Fruit fly (Drosophila melanogaster) whole organism, embryonic: Measurements from ENCODE around the gene Pc.

ENCODE experiments used
- Asciz ChIP-seq: fragments of 200-800 bp; sonication (Bioruptor generic); optimal IDR thresholded peaks from 2 replicates; lab custom pipeline; 2017; ENCODE audit warnings: missing biosample characterization, mild to moderate bottlenecking, missing genetic modification characterization, missing genetic modification reagents
- Atf-2 ChIP-seq: fragments of 200-800 bp; sonication (Bioruptor generic); optimal IDR thresholded peaks from 2 replicates; lab custom pipeline; 2016; ENCODE audit warnings: missing biosample characterization, missing genetic modification characterization
- Atf6 ChIP-seq: fragments of 200-800 bp; sonication (Bioruptor generic); IDR thresholded peaks from 2 replicates; pipeline ENCODE4 v1.3.6; 2022; ENCODE audit warnings: missing biosample characterization, missing genetic modification characterization
- B-H2 ChIP-seq: fragments of 200-800 bp; sonication (Bioruptor generic); optimal IDR thresholded peaks from 2 replicates; lab custom pipeline; 2018; ENCODE audit warnings: missing biosample characterization, mild to moderate bottlenecking, missing genetic modification characterization
- BtbVII ChIP-seq: fragments of 200-800 bp; sonication (Bioruptor generic); optimal IDR thresholded peaks from 3 replicates; lab custom pipeline; 2017; ENCODE audit warnings: missing biosample characterization, mild to moderate bottlenecking, missing genetic modification characterization
- CG1024 ChIP-seq: fragments of 200-800 bp; sonication (Bioruptor generic); IDR thresholded peaks from 2 replicates; pipeline ENCODE4 v1.3.6; 2022; ENCODE audit warnings: missing biosample characterization, missing genetic modification characterization
- CG10366 ChIP-seq: fragments of 200-800 bp; sonication (Bioruptor generic); IDR thresholded peaks from 2 replicates; pipeline ENCODE4 v1.3.6; 2022; ENCODE audit warnings: missing biosample characterization, missing genetic modification characterization
- CG10654 ChIP-seq: fragments of 200-800 bp; sonication (Bioruptor generic); optimal IDR thresholded peaks from 2 replicates; lab custom pipeline; 2016; ENCODE audit warnings: missing biosample characterization, missing genetic modification characterization
- CG11085 ChIP-seq: fragments of 200-800 bp; sonication (Bioruptor generic); IDR thresholded peaks from 2 replicates; pipeline ENCODE4 v1.3.6; 2022; ENCODE audit warnings: missing biosample characterization, missing genetic modification characterization
- CG12155 ChIP-seq: fragments of 200-800 bp; sonication (Bioruptor generic); optimal IDR thresholded peaks from 3 replicates; lab custom pipeline; 2016; ENCODE audit warnings: missing biosample characterization, missing genetic modification characterization
- CG14667 ChIP-seq: fragments of 200-800 bp; sonication (Bioruptor generic); IDR thresholded peaks from 2 replicates; pipeline ENCODE4 v1.3.6; 2022; ENCODE audit warnings: missing biosample characterization, missing genetic modification characterization
- CG16815 ChIP-seq: fragments of 200-800 bp; sonication (Bioruptor generic); optimal IDR thresholded peaks from 3 replicates; lab custom pipeline; 2017; ENCODE audit warnings: missing biosample characterization, mild to moderate bottlenecking, missing genetic modification characterization
- CG31441 ChIP-seq: fragments of 200-800 bp; sonication (Bioruptor generic); IDR thresholded peaks from 2 replicates; pipeline ENCODE4 v1.3.6; 2022; ENCODE audit warnings: missing biosample characterization, missing genetic modification characterization
- CG5245 ChIP-seq: fragments of 200-800 bp; sonication (Bioruptor generic); optimal IDR thresholded peaks from 3 replicates; lab custom pipeline; 2016; ENCODE audit warnings: missing biosample characterization, missing genetic modification characterization
- CG8924 ChIP-seq: fragments of 200-800 bp; optimal IDR thresholded peaks from 3 replicates; lab custom pipeline; 2019; ENCODE audit warnings: missing biosample characterization, mild to moderate bottlenecking, missing genetic modification characterization, moderate library complexity
- CG9727 ChIP-seq: fragments of 200-800 bp; sonication (Bioruptor generic); optimal IDR thresholded peaks from 3 replicates; lab custom pipeline; 2017; ENCODE audit warnings: missing biosample characterization, mild to moderate bottlenecking, missing genetic modification characterization
- CG9932 ChIP-seq: fragments of 200-800 bp; sonication (Bioruptor generic); IDR thresholded peaks from 2 replicates; pipeline ENCODE4 v1.3.6; 2022; ENCODE audit warnings: missing biosample characterization, missing genetic modification characterization
- CHES-1-like ChIP-seq: fragments of 200-800 bp; sonication (Bioruptor generic); optimal IDR thresholded peaks from 2 replicates; lab custom pipeline; 2016; ENCODE audit warnings: missing biosample characterization, missing genetic modification characterization
- D19A ChIP-seq: fragments of 200-800 bp; optimal IDR thresholded peaks from 3 replicates; lab custom pipeline; 2019; ENCODE audit warnings: missing biosample characterization, mild to moderate bottlenecking, missing genetic modification characterization, moderate library complexity
- Dll ChIP-seq: fragments of 200-800 bp; sonication (Bioruptor generic); IDR thresholded peaks from 4 replicates; pipeline ENCODE4 v1.3.6; 2022; ENCODE audit warnings: missing biosample characterization, missing genetic modification characterization; ENCODE audit not compliant: partially characterized antibody
- Dp ChIP-seq: fragments of 200-800 bp; sonication (Bioruptor generic); optimal IDR thresholded peaks from 2 replicates; lab custom pipeline; 2018; ENCODE audit warnings: missing biosample characterization, mild to moderate bottlenecking, missing genetic modification characterization, moderate library complexity
- Dref ChIP-seq: fragments of 200-800 bp; sonication (Bioruptor generic); IDR thresholded peaks from 2 replicates; pipeline ENCODE4 v1.3.6; 2022; ENCODE audit warnings: missing biosample characterization, missing genetic modification characterization
- Eip74EF ChIP-seq, 2 experiments: fragments of 200-800 bp in 1 of 2; fragments of >200 bp in 1 of 2; sonication (Bioruptor generic) in 1 of 2; optimal IDR thresholded peaks; 2 replicates each; lab custom pipeline; 2017 to 2019; ENCODE audit warnings: missing biosample characterization in 2 of 2, missing genetic modification characterization in 2 of 2, mild to moderate bottlenecking in 1 of 2, moderate library complexity in 1 of 2
- Fer3 ChIP-seq: fragments of 200-800 bp; sonication (Bioruptor generic); optimal IDR thresholded peaks from 2 replicates; lab custom pipeline; 2018; ENCODE audit warnings: missing biosample characterization, mild to moderate bottlenecking, missing genetic modification characterization, moderate library complexity
- GATAe ChIP-seq: fragments of 200-800 bp; sonication (Bioruptor generic); conservative IDR thresholded peaks from 2 replicates; pipeline ENCODE4 v1.3.6; 2022; ENCODE audit warnings: missing biosample characterization, missing genetic modification characterization
- Gsc ChIP-seq: fragments of 200-800 bp; sonication (Bioruptor generic); IDR thresholded peaks from 2 replicates; pipeline ENCODE4 v1.3.6; 2022; ENCODE audit warnings: missing biosample characterization, missing genetic modification characterization
- Hr78 ChIP-seq, 2 experiments: fragments of 200-800 bp in 1 of 2; fragments of >200 bp in 1 of 2; sonication (Bioruptor generic) in 1 of 2; optimal IDR thresholded peaks; 2 replicates each; lab custom pipeline; 2017 to 2019; ENCODE audit warnings: missing biosample characterization in 2 of 2, missing genetic modification characterization in 2 of 2, mild to moderate bottlenecking in 1 of 2, moderate library complexity in 1 of 2
- Lim3 ChIP-seq: fragments of 200-800 bp; sonication (Bioruptor generic); IDR thresholded peaks from 2 replicates; pipeline ENCODE4 v1.3.6; 2022; ENCODE audit warnings: missing biosample characterization, missing genetic modification characterization
- NC2β ChIP-seq: fragments of 200-800 bp; sonication (Bioruptor generic); optimal IDR thresholded peaks from 2 replicates; lab custom pipeline; 2016; ENCODE audit warnings: missing biosample characterization, missing genetic modification characterization
- Sry-β ChIP-seq: fragments of 200-800 bp; sonication (Bioruptor generic); optimal IDR thresholded peaks from 2 replicates; lab custom pipeline; 2018; ENCODE audit warnings: missing biosample characterization, mild to moderate bottlenecking, missing genetic modification characterization, moderate library complexity
- Tbp ChIP-seq: fragments of >200 bp; optimal IDR thresholded peaks from 2 replicates; lab custom pipeline; 2018; ENCODE audit warnings: missing biosample characterization, missing genetic modification characterization
- Xbp1 ChIP-seq: fragments of 200-800 bp; sonication (Bioruptor generic); optimal IDR thresholded peaks from 3 replicates; lab custom pipeline; 2016; ENCODE audit warnings: missing biosample characterization, mild to moderate bottlenecking, missing genetic modification characterization
- Xrp1 ChIP-seq: fragments of 200-800 bp; sonication (Bioruptor generic); IDR thresholded peaks from 2 replicates; pipeline ENCODE4 v1.3.6; 2022; ENCODE audit warnings: missing biosample characterization, missing genetic modification characterization
- ab ChIP-seq: fragments of 200-800 bp; sonication (Bioruptor generic); optimal IDR thresholded peaks from 2 replicates; lab custom pipeline; 2016; ENCODE audit warnings: missing biosample characterization, missing genetic modification characterization
- bigmax ChIP-seq: fragments of 200-800 bp; sonication (Bioruptor generic); optimal IDR thresholded peaks from 2 replicates; lab custom pipeline; 2018; ENCODE audit warnings: missing biosample characterization, mild to moderate bottlenecking, missing genetic modification characterization
- chif ChIP-seq, 2 experiments: fragments of 200-800 bp; sonication (Bioruptor generic); optimal IDR thresholded peaks; 3 replicates each; lab custom pipeline; 2016; ENCODE audit warnings: missing biosample characterization in 2 of 2, missing genetic modification characterization in 2 of 2
- ci ChIP-seq: fragments of 200-800 bp; sonication (Bioruptor generic); IDR thresholded peaks from 3 replicates; pipeline ENCODE4 v1.3.6; 2022; ENCODE audit warnings: missing biosample characterization, missing genetic modification characterization
- crp ChIP-seq, 2 experiments: fragments of 200-800 bp; sonication (Bioruptor generic); optimal IDR thresholded peaks; 2 replicates in 1 of 2; 3 replicates in 1 of 2; lab custom pipeline; 2017; ENCODE audit warnings: missing biosample characterization in 2 of 2, missing genetic modification characterization in 2 of 2, mild to moderate bottlenecking in 1 of 2, moderate library complexity in 1 of 2
- fd64A ChIP-seq: fragments of 200-800 bp; sonication (Bioruptor generic); optimal IDR thresholded peaks from 3 replicates; lab custom pipeline; 2018; ENCODE audit warnings: missing biosample characterization, mild to moderate bottlenecking, missing genetic modification characterization
- gcm ChIP-seq: fragments of 200-800 bp; sonication (Bioruptor generic); optimal IDR thresholded peaks from 2 replicates; lab custom pipeline; 2019; ENCODE audit warnings: missing biosample characterization, mild to moderate bottlenecking, missing genetic modification characterization, moderate library complexity
- jumu ChIP-seq: fragments of 200-800 bp; sonication (Bioruptor generic); optimal IDR thresholded peaks from 3 replicates; lab custom pipeline; 2016; ENCODE audit warnings: missing biosample characterization, missing genetic modification characterization
- lola ChIP-seq, 3 experiments: fragments of >200 bp in 2 of 3; fragments of 200-800 bp in 1 of 3; sonication (Bioruptor generic) in 1 of 3; optimal IDR thresholded peaks; 2 replicates each; lab custom pipeline; 2017 to 2019; ENCODE audit warnings: missing biosample characterization in 3 of 3, missing genetic modification characterization in 3 of 3, mild to moderate bottlenecking in 1 of 3, moderate library complexity in 1 of 3
- seq ChIP-seq: fragments of 200-800 bp; sonication (Bioruptor generic); IDR thresholded peaks from 2 replicates; pipeline ENCODE4 v1.3.6; 2022; ENCODE audit warnings: missing biosample characterization, missing genetic modification characterization
- sr ChIP-seq: fragments of 200-800 bp; sonication (Bioruptor generic); IDR thresholded peaks from 3 replicates; pipeline ENCODE4 v1.3.6; 2022; ENCODE audit warnings: missing biosample characterization, missing genetic modification characterization
- twi ChIP-seq: fragments of 200-800 bp; optimal IDR thresholded peaks from 2 replicates; lab custom pipeline; 2019; ENCODE audit warnings: missing biosample characterization, mild to moderate bottlenecking, missing genetic modification characterization, moderate library complexity
- tx ChIP-seq: fragments of 200-800 bp; sonication (Bioruptor generic); optimal IDR thresholded peaks from 2 replicates; lab custom pipeline; 2016; ENCODE audit warnings: missing biosample characterization, missing genetic modification characterization
- wdn ChIP-seq: fragments of 200-800 bp; sonication (Bioruptor generic); IDR thresholded peaks from 2 replicates; pipeline ENCODE4 v1.3.6; 2022; ENCODE audit warnings: missing biosample characterization, missing genetic modification characterization
- wor ChIP-seq: fragments of 200-800 bp; sonication (Bioruptor generic); IDR thresholded peaks from 2 replicates; pipeline ENCODE4 v1.3.6; 2022; ENCODE audit warnings: missing biosample characterization, missing genetic modification characterization

The Pc gene

dm6 chr3L:21276296-21277257 lies 41.2 kb downstream of the Pc start (continued):
- peak in 1 of 2 experiments; percentile 11 for TF ChIP-seq Eip74EF (GFP tag; optimal IDR thresholded peaks at IDR 0.05; lab: Kevin White, UChicago)
- 0 out of 2 replicates have a peak, but pooled peaks have one; percentile 25 for TF ChIP-seq CG14667
- no peak for TF ChIP-seq ab (GFP tag; lab: Kevin White, UChicago)
- TF ChIP-seq wdn, result no peak
- peak; percentile 68 for TF ChIP-seq CG8924 (tag; lab: Kevin White, UChicago)
- TF ChIP-seq lola (GFP tag; optimal IDR thresholded peaks at IDR 0.05; lab: Kevin White, UChicago), result peak in 1 of 3 experiments; percentile 79
- TF ChIP-seq chif (GFP tag; optimal IDR thresholded peaks at IDR 0.05; lab: Kevin White, UChicago), result peak; percentile 53 to 73
- no peak for TF ChIP-seq Dll (GFP tag; lab: Robert Waterston, UW)
- TF ChIP-seq seq, result 0 out of 2 replicates have a peak, but pooled peaks have one; percentile 11
- TF ChIP-seq Atf-2 (GFP tag; lab: Kevin White, UChicago), result peak; percentile 65
- peak; percentile 32 for TF ChIP-seq Dp (GFP tag; lab: Kevin White, UChicago)
- TF ChIP-seq D19A, result peak; percentile 53
- TF ChIP-seq GATAe (GFP tag; lab: Robert Waterston, UW), result no peak
- TF ChIP-seq wor (GFP tag; lab: Robert Waterston, UW), result no peak
- peak; percentile 68 for TF ChIP-seq Xbp1
- TF ChIP-seq CG10654 (GFP tag; lab: Kevin White, UChicago), result peak; percentile 47
- no peak for TF ChIP-seq Gsc (GFP tag; lab: Robert Waterston, UW)
- TF ChIP-seq gcm (GFP tag; lab: Kevin White, UChicago), result peak; percentile 20
- TF ChIP-seq fd64A, result no peak
- peak; percentile 43 for TF ChIP-seq tx
- no peak for TF ChIP-seq Tbp (GFP tag; lab: Kevin White, UChicago)
- no peak for TF ChIP-seq sr (GFP tag; lab: Robert Waterston, UW)
- TF ChIP-seq BtbVII, result peak; percentile 66
- peak; percentile 44 for TF ChIP-seq Fer3 (tag; lab: Kevin White, UChicago)
- peak; percentile 36 for TF ChIP-seq twi (tag; lab: Kevin White, UChicago)
- TF ChIP-seq jumu (GFP tag; lab: Kevin White, UChicago), result peak; percentile 42
- no peak for TF ChIP-seq Sry-β
- TF ChIP-seq B-H2 (GFP tag; lab: Kevin White, UChicago), result no peak
- no peak for TF ChIP-seq CG5245
- TF ChIP-seq NC2β, result peak; percentile 71
- TF ChIP-seq CG11085, result no peak
- peak; percentile 39 for TF ChIP-seq CHES-1-like
- peak; percentile 67; the same call in 1 of the 2 replicates for TF ChIP-seq CG31441 (GFP tag; lab: Robert Waterston, UW)
- no peak; the same call in 1 of the 2 replicates for TF ChIP-seq CG10366 (GFP tag; lab: Robert Waterston, UW)
- TF ChIP-seq Asciz, result peak; percentile 73
- TF ChIP-seq ci (GFP tag; lab: Robert Waterston, UW), result peak; percentile 43; the same call in 2 of the 3 replicates
- no peak for TF ChIP-seq Hr78 (GFP tag; optimal IDR thresholded peaks at IDR 0.05; lab: Kevin White, UChicago)
- peak in 1 of 2 experiments; percentile 36 for TF ChIP-seq crp (GFP tag; optimal IDR thresholded peaks at IDR 0.05; lab: Kevin White, UChicago)
- TF ChIP-seq bigmax (GFP tag; lab: Kevin White, UChicago), result no peak
- TF ChIP-seq Lim3 (GFP tag; lab: Robert Waterston, UW), result no peak
- TF ChIP-seq Atf6 (GFP tag; lab: Robert Waterston, UW), result peak; percentile 45; the same call in 1 of the 2 replicates
- TF ChIP-seq Dref (GFP tag; lab: Robert Waterston, UW), result no peak
- peak; percentile 46 for TF ChIP-seq CG9932
- no peak for TF ChIP-seq CG1024 (GFP tag; lab: Robert Waterston, UW)
- TF ChIP-seq Xrp1 (GFP tag; lab: Robert Waterston, UW), result peak; percentile 41
- TF ChIP-seq CG9727 (GFP tag; lab: Kevin White, UChicago), result peak; percentile 84
- TF ChIP-seq CG16815 (GFP tag; lab: Kevin White, UChicago), result peak; percentile 66
- no peak for TF ChIP-seq CG12155
